Fruit fly (Drosophila melanogaster): Measurements from ENCODE around the gene Or10a.

dm6 chrX:11419212-11419611 lies 2.0 kb upstream of the Or10a start:
- TF ChIP-seq psq (GFP tag; optimal IDR thresholded peaks at IDR 0.05) (no peak), CG3995 (GFP tag; optimal IDR thresholded peaks at IDR 0.05) (no peak), CG15073 (GFP tag; optimal IDR thresholded peaks at IDR 0.05) (no peak), Med (GFP tag) (peak; percentile 25), CG8478 (optimal IDR thresholded peaks at IDR 0.05) (no peak)
